Fruit fly (Drosophila melanogaster): ENCODE results near the gene CG32563.
A peak's percentile ranks its signal among the peaks of the same experiment; 100 is the strongest.

DNA sequence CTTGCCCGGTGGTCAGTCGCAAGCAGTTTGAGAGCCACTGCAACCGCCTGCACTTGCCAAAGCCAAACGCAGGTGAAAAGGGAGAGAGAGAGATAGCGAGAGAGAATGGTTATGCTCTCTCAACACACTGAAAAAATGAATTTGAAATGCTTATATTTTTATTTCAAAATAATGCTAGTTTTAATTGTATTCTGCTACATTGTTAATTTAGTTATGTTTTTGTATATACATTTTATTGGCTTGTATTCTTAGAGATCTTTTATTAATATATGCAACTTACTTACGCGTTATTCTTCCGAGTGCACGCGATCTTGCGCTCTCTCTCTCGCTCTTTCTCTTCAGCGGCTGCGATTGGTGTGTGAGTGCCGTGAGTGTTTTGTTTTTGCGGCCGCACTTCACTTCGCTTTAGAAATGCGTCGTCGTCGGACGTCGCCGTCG lies 29.7 kb upstream of the CG32563 start:
- TF ChIP-seq CG9948 (tag; optimal IDR thresholded peaks at IDR 0.05) (peak; percentile 18), CG15710 (tag; optimal IDR thresholded peaks at IDR 0.05) (peak; percentile 87), Pif1B (GFP tag; optimal IDR thresholded peaks at IDR 0.05) (peak; percentile 98), CG13204 (GFP tag; optimal IDR thresholded peaks at IDR 0.05) (no peak), Ets98B (GFP tag; IDR thresholded peaks at IDR 0.05) (peak; percentile 99), EcR (GFP tag; optimal IDR thresholded peaks at IDR 0.05) (peak; percentile 76), CG14655 (GFP tag; optimal IDR thresholded peaks at IDR 0.05) (peak; percentile 98), CG17806 (tag; optimal IDR thresholded peaks at IDR 0.05) (peak; percentile 98), CG8159 (tag; optimal IDR thresholded peaks at IDR 0.05) (peak; percentile 98)
